Worm (Caenorhabditis elegans): ENCODE results near the gene C42D4.3.

The C42D4.3 gene

ce11 chrIV:7133983-7134382 is 45.1 kb upstream of the C42D4.3 start, which contains the start of gene mutd-1:
Gene mutd-1 (minus strand): TSS chrIV:7134083.
- TF ChIP-seq nhr-237 (tag; optimal IDR thresholded peaks at IDR 0.05): no peak

ce11 chrIV:7139143-7139542 is 39.9 kb upstream of the C42D4.3 start:
- no peak for TF ChIP-seq unc-62 (GFP tag; optimal IDR thresholded peaks at IDR 0.05)
- TF ChIP-seq unc-86 (tag; optimal IDR thresholded peaks at IDR 0.05): no peak
- TF ChIP-seq ama-1 (optimal IDR thresholded peaks at IDR 0.05): no peak
- no peak for TF ChIP-seq nhr-71 (tag; optimal IDR thresholded peaks at IDR 0.05)
- TF ChIP-seq nhr-84 (tag; optimal IDR thresholded peaks at IDR 0.05): no peak
- TF ChIP-seq xbp-1 (tag; optimal IDR thresholded peaks at IDR 0.05): no peak
- no peak for TF ChIP-seq pax-3 (tag; optimal IDR thresholded peaks at IDR 0.05)
- no peak for TF ChIP-seq ceh-90 (tag; optimal IDR thresholded peaks at IDR 0.05)
- TF ChIP-seq fkh-10 (GFP tag; optimal IDR thresholded peaks at IDR 0.05): no peak
- no peak for TF ChIP-seq nhr-11 (tag; optimal IDR thresholded peaks at IDR 0.05)
- no peak for TF ChIP-seq efl-1 (optimal IDR thresholded peaks at IDR 0.05)
- TF ChIP-seq efl-1 (GFP tag; optimal IDR thresholded peaks at IDR 0.05 in 1 of 2): no peak
- TF ChIP-seq C16A3.4 (tag; optimal IDR thresholded peaks at IDR 0.05): no peak
- TF ChIP-seq snpc-4 (tag; optimal IDR thresholded peaks at IDR 0.05): no peak
- no peak for TF ChIP-seq C04F5.9 (tag; optimal IDR thresholded peaks at IDR 0.05)
- TF ChIP-seq dsc-1 (tag; optimal IDR thresholded peaks at IDR 0.05): no peak
- no peak for TF ChIP-seq F16B12.6 (tag; optimal IDR thresholded peaks at IDR 0.05)

DNA sequence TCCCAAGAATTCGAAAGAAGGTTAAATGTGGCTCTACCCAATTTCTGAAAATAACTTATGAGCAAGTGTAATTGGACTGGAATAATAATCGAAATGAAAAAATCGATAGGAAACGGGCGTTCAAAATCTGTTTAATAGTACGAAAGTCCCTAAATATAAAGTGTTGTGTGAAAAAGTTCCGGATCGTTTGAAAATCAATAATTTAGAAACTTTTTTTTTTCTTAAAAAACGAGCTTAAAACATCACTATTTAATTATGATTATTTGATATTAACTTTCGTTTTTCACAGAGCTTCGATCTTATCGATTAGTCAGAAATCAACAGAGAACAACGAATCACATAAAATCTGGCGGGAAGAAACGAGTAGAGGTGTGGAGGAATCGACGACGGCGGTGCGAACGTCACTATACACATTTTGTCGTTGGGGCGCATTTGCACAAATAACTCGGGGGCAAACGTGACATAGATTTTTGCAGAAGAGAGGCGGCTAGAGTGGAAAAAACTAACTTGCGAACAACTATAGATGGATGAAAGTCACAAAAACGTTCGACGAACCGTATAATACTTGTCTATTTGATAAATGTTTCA is 34.3 kb upstream of the C42D4.3 start, which contains the start of gene hecd-1:
TSS of gene hecd-1 (minus strand) at position 51 of the 588 bp plus-strand sequence.
- TF ChIP-seq fkh-8 (tag; optimal IDR thresholded peaks at IDR 0.05): peak; percentile 26
- peak in 1 of 2 experiments; percentile 29 for TF ChIP-seq efl-1 (optimal IDR thresholded peaks at IDR 0.05)
- peak; percentile 32 to 83 for TF ChIP-seq efl-1 (GFP tag; optimal IDR thresholded peaks at IDR 0.05 in 1 of 2)
- no peak for TF ChIP-seq nhr-84 (tag; optimal IDR thresholded peaks at IDR 0.05)
- no peak for TF ChIP-seq nhr-90 (tag; optimal IDR thresholded peaks at IDR 0.05; ENCODE audit: poor library complexity)
- TF ChIP-seq lin-15B (tag; optimal IDR thresholded peaks at IDR 0.05): peak; percentile 16
- TF ChIP-seq unc-86 (tag; optimal IDR thresholded peaks at IDR 0.05): no peak
- peak; percentile 5 for TF ChIP-seq C16A3.4 (tag; optimal IDR thresholded peaks at IDR 0.05)
- peak; percentile 26 for TF ChIP-seq F16B12.6 (tag; optimal IDR thresholded peaks at IDR 0.05)
- no peak for TF ChIP-seq pag-3 (tag; optimal IDR thresholded peaks at IDR 0.05; ENCODE audit: borderline replicate concordance, insufficient read depth)
- TF ChIP-seq lin-14 (GFP tag; optimal IDR thresholded peaks at IDR 0.05): peak; percentile 76
- TF ChIP-seq dpl-1 (GFP tag; optimal IDR thresholded peaks at IDR 0.05): peak in 2 of 3 experiments; percentile 2 to 44
- peak in 1 of 2 experiments; percentile 46 for TF ChIP-seq mdl-1 (tag; optimal IDR thresholded peaks at IDR 0.05)
- peak in 1 of 2 experiments; percentile 55 for TF ChIP-seq lin-35 (GFP tag; optimal IDR thresholded peaks at IDR 0.05)
- peak in 1 of 3 experiments; percentile 29 for TF ChIP-seq ceh-82 (tag; optimal IDR thresholded peaks at IDR 0.05)
- no peak for TF ChIP-seq ceh-63 (GFP tag; optimal IDR thresholded peaks at IDR 0.05)
- peak; percentile 8 for TF ChIP-seq xbp-1 (tag; optimal IDR thresholded peaks at IDR 0.05)
- peak in 1 of 2 experiments; percentile 49 for TF ChIP-seq lsy-2 (tag; optimal IDR thresholded peaks at IDR 0.05)

- no peak for TF ChIP-seq C04F5.9 (tag; optimal IDR thresholded peaks at IDR 0.05)
- TF ChIP-seq irx-1 (tag; optimal IDR thresholded peaks at IDR 0.05): no peak
- no peak for TF ChIP-seq skn-1 (tag; optimal IDR thresholded peaks at IDR 0.05)
- no peak for TF ChIP-seq Y116A8C.19 (tag; optimal IDR thresholded peaks at IDR 0.05; ENCODE audit: borderline replicate concordance)
- TF ChIP-seq unc-130 (tag; optimal IDR thresholded peaks at IDR 0.05): no peak
- no peak for TF ChIP-seq nhr-76 (tag; optimal IDR thresholded peaks at IDR 0.05)
- TF ChIP-seq ztf-4 (tag; optimal IDR thresholded peaks at IDR 0.05): no peak
- TF ChIP-seq nhr-84 (tag; optimal IDR thresholded peaks at IDR 0.05): no peak
- TF ChIP-seq nhr-85 (tag): peak; percentile 20
- peak; percentile 14 for TF ChIP-seq snu-23 (GFP tag; optimal IDR thresholded peaks at IDR 0.05)
- peak; percentile 47 for TF ChIP-seq F16B12.6 (tag; optimal IDR thresholded peaks at IDR 0.05)
- no peak for TF ChIP-seq jun-1 (tag; optimal IDR thresholded peaks at IDR 0.05)
- no peak for TF ChIP-seq unc-86 (tag; optimal IDR thresholded peaks at IDR 0.05)
- TF ChIP-seq zip-4 (GFP tag; optimal IDR thresholded peaks at IDR 0.05): no peak
- TF ChIP-seq sox-4 (tag; optimal IDR thresholded peaks at IDR 0.05): no peak
- peak; percentile 53 for TF ChIP-seq lin-14 (GFP tag; optimal IDR thresholded peaks at IDR 0.05)
- no peak for TF ChIP-seq nhr-12 (tag; optimal IDR thresholded peaks at IDR 0.05)
- no peak for TF ChIP-seq swsn-7 (tag; optimal IDR thresholded peaks at IDR 0.05)
- no peak for TF ChIP-seq aha-1 (tag; optimal IDR thresholded peaks at IDR 0.05)
- TF ChIP-seq ceh-88 (GFP tag; IDR thresholded peaks at IDR 0.05): no peak
- TF ChIP-seq tbx-2 (tag; optimal IDR thresholded peaks at IDR 0.05): no peak
- TF ChIP-seq nhr-28 (tag; optimal IDR thresholded peaks at IDR 0.05): no peak
- peak in 1 of 3 experiments; percentile 29 for TF ChIP-seq dpl-1 (GFP tag; optimal IDR thresholded peaks at IDR 0.05)
- TF ChIP-seq ceh-90 (tag; optimal IDR thresholded peaks at IDR 0.05): no peak
- TF ChIP-seq egl-27 (tag; optimal IDR thresholded peaks at IDR 0.05): no peak
- TF ChIP-seq lin-35 (GFP tag; optimal IDR thresholded peaks at IDR 0.05): peak in 1 of 2 experiments; percentile 36
Measured at ce11 chrIV:7147722-7148121, 31.3 kb upstream of the C42D4.3 start.
